Worm (Caenorhabditis elegans): ENCODE results near the gene faah-6.

DNA sequence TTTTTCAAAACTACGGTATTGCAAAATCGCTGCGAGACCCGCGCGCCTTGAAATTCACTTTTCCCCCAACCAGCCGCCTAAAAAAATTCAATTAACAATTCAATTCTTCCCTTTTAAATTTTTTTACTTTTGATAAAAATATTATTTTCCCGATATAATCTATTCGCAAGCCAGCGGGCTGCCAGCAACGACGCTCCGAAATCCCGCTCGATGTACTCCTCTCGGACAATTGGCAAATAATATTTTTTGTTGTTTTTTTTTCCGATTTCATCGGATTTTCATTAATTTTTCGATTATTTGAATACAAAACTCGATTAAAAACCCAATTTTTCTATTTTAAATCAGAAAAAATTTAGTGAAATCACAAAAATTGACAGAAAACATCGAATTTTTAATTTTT lies 34.5 kb upstream of the faah-6 start:
- no peak for TF ChIP-seq zag-1 (tag; optimal IDR thresholded peaks at IDR 0.05)
- no peak for TF ChIP-seq elt-1 (tag; optimal IDR thresholded peaks at IDR 0.05)
- TF ChIP-seq nhr-11 (tag; optimal IDR thresholded peaks at IDR 0.05): no peak
- TF ChIP-seq tbx-2 (tag; optimal IDR thresholded peaks at IDR 0.05): no peak
- no peak for TF ChIP-seq nhr-237 (tag; optimal IDR thresholded peaks at IDR 0.05)
- no peak for TF ChIP-seq skn-1 (tag; optimal IDR thresholded peaks at IDR 0.05)
- TF ChIP-seq lin-15B (tag; optimal IDR thresholded peaks at IDR 0.05): no peak
- no peak for TF ChIP-seq fkh-10 (GFP tag; optimal IDR thresholded peaks at IDR 0.05)
- TF ChIP-seq fkh-2 (tag; optimal IDR thresholded peaks at IDR 0.05): no peak
- no peak for TF ChIP-seq sea-2 (GFP tag; optimal IDR thresholded peaks at IDR 0.05)
- no peak for TF ChIP-seq nhr-12 (tag; optimal IDR thresholded peaks at IDR 0.05)
- TF ChIP-seq ZK546.5 (tag; optimal IDR thresholded peaks at IDR 0.05): no peak
